Fruit fly (Drosophila melanogaster): Measurements from ENCODE around the gene NTPase.

Gene NTPase

dm6 chr2L:2885503-2886225, at the start of gene NTPase, which contains the start of gene lilli (continued):
- TF ChIP-seq Lpt (GFP tag; optimal IDR thresholded peaks at IDR 0.05) (no peak), Gug (GFP tag; IDR thresholded peaks at IDR 0.05) (peak; percentile 20; the same call in 2 of the 4 replicates), pnt (GFP tag; optimal IDR thresholded peaks at IDR 0.05) (peak; percentile 68), CG10267 (tag; optimal IDR thresholded peaks at IDR 0.05) (peak; percentile 95), Mes4 (GFP tag; optimal IDR thresholded peaks at IDR 0.05) (peak; percentile 25), scrt (GFP tag; optimal IDR thresholded peaks at IDR 0.05) (peak; percentile 81), CG16779 (GFP tag; IDR thresholded peaks at IDR 0.05) (no peak), CG15269 (tag; optimal IDR thresholded peaks at IDR 0.05) (no peak), CG10979 (tag; optimal IDR thresholded peaks at IDR 0.05) (no peak), eve (GFP tag; optimal IDR thresholded peaks at IDR 0.05) (peak in 1 of 2 experiments; percentile 29), CG18619 (GFP tag; optimal IDR thresholded peaks at IDR 0.05) (no peak), jumu (GFP tag; optimal IDR thresholded peaks at IDR 0.05) (peak; percentile 70), sr (GFP tag; IDR thresholded peaks at IDR 0.05) (no peak; the same call in 2 of the 3 replicates), CG30020 (tag; optimal IDR thresholded peaks at IDR 0.05) (no peak), CG15479 (GFP tag; optimal IDR thresholded peaks at IDR 0.05) (peak; percentile 50), fru (optimal IDR thresholded peaks at IDR 0.05) (no peak), CG13624 (GFP tag; optimal IDR thresholded peaks at IDR 0.05) (peak; percentile 75), slou (GFP tag; optimal IDR thresholded peaks at IDR 0.05) (no peak), phol (tag; optimal IDR thresholded peaks at IDR 0.05) (peak; percentile 38), Sin3A (optimal IDR thresholded peaks at IDR 0.05) (peak; percentile 92), Dad (GFP tag; optimal IDR thresholded peaks at IDR 0.05) (peak; percentile 75), Scr (GFP tag; IDR thresholded peaks at IDR 0.05; ENCODE audit: partially characterized antibody) (peak; percentile 93), Med (GFP tag) (peak; percentile 96), Deaf1 (tag; optimal IDR thresholded peaks at IDR 0.05) (no peak), HHEX (GFP tag; optimal IDR thresholded peaks at IDR 0.05) (peak; percentile 40), Lim3 (GFP tag; IDR thresholded peaks at IDR 0.05) (no peak), CG7786 (GFP tag; optimal IDR thresholded peaks at IDR 0.05) (peak; percentile 74), pho (GFP tag; optimal IDR thresholded peaks at IDR 0.05) (peak; percentile 29), CkIIα-i1 (GFP tag; IDR thresholded peaks at IDR 0.05) (no peak), CG31388 (GFP tag; optimal IDR thresholded peaks at IDR 0.05) (peak; percentile 68), NC2α (GFP tag; optimal IDR thresholded peaks at IDR 0.05) (no peak), tio (GFP tag; optimal IDR thresholded peaks at IDR 0.05) (peak; percentile 77), sug (tag; optimal IDR thresholded peaks at IDR 0.05) (no peak), C15 (GFP tag; IDR thresholded peaks at IDR 0.05) (no peak), Nf-YA (GFP tag; IDR thresholded peaks at IDR 0.05) (no peak), fd102C (GFP tag; optimal IDR thresholded peaks at IDR 0.05) (no peak), CG4707 (GFP tag; optimal IDR thresholded peaks at IDR 0.05) (no peak), CG14710 (tag; optimal IDR thresholded peaks at IDR 0.05) (peak; percentile 34), CG7271 (tag; optimal IDR thresholded peaks at IDR 0.05) (peak; percentile 36), CG17568 (GFP tag; optimal IDR thresholded peaks at IDR 0.05) (peak; percentile 40), ase (GFP tag; IDR thresholded peaks at IDR 0.05) (peak; percentile 52; the same call in 2 of the 3 replicates), CG2678 (tag; optimal IDR thresholded peaks at IDR 0.05) (no peak), CG14050 (GFP tag; IDR thresholded peaks at IDR 0.05) (no peak), Rfx (GFP tag; IDR thresholded peaks at IDR 0.05) (peak; percentile 76), CG10654 (GFP tag; optimal IDR thresholded peaks at IDR 0.05) (peak; percentile 48), cg (GFP tag; optimal IDR thresholded peaks at IDR 0.05) (peak; percentile 100), gro (GFP tag; optimal IDR thresholded peaks at IDR 0.05) (peak; percentile 18), CG9817 (tag; optimal IDR thresholded peaks at IDR 0.05) (no peak), CG7556 (GFP tag; optimal IDR thresholded peaks at IDR 0.05) (peak; percentile 38), Hsf (GFP tag; optimal IDR thresholded peaks at IDR 0.05) (peak; percentile 80), CG2116 (GFP tag; optimal IDR thresholded peaks at IDR 0.05) (peak; percentile 70)

Data from whole organism, embryonic.